Worm (Caenorhabditis elegans) whole organism, young adult: Measurements from ENCODE around the gene klp-6.
A peak's percentile ranks its signal among the peaks of the same experiment; 100 is the strongest.

Source experiments
- C17E4.6 ChIP-seq: fragments of 200-800 bp; sonication (Bioruptor generic); IDR thresholded peaks from 2 replicates; pipeline ENCODE4 v1.3.6; 2022; ENCODE audit warnings: missing genetic modification reagents, missing genetic modification characterization, missing compliant biosample characterization
- D2030.7 ChIP-seq: fragments of 200-800 bp; sonication (Bioruptor generic); IDR thresholded peaks from 2 replicates; pipeline ENCODE4 v1.3.6; 2022; ENCODE audit warnings: missing genetic modification reagents, missing genetic modification characterization, missing compliant biosample characterization
- F33H1.4 ChIP-seq: fragments of 200-800 bp; sonication (Bioruptor generic); IDR thresholded peaks from 2 replicates; pipeline ENCODE4 v1.3.6; 2022; ENCODE audit warnings: missing genetic modification reagents, missing genetic modification characterization, missing compliant biosample characterization
- F49E8.2 ChIP-seq: sonication (generic microtip); optimal IDR thresholded peaks from 3 replicates; lab custom pipeline; 2017; ENCODE audit warnings: missing genetic modification characterization, mild to moderate bottlenecking, missing compliant biosample characterization, antibody characterized with exemption, moderate library complexity; ENCODE audit not compliant: insufficient read depth
- F57A8.1 ChIP-seq: fragments of 200-800 bp; sonication (Bioruptor generic); optimal IDR thresholded peaks from 2 replicates; lab custom pipeline; 2018; ENCODE audit warnings: mild to moderate bottlenecking, missing genetic modification characterization, moderate library complexity, missing compliant biosample characterization
- F57C9.4 ChIP-seq: sonication (generic microtip); optimal IDR thresholded peaks from 2 replicates; lab custom pipeline; 2017; ENCODE audit warnings: mild to moderate bottlenecking, missing genetic modification characterization, missing compliant biosample characterization
- K11D2.4 ChIP-seq: fragments of 200-800 bp; sonication (Bioruptor generic); IDR thresholded peaks from 2 replicates; pipeline ENCODE4 v1.3.6; 2022; ENCODE audit warnings: missing genetic modification reagents, missing genetic modification characterization, missing compliant biosample characterization
- K12H6.12 ChIP-seq: fragments of 200-800 bp; sonication (Bioruptor generic); optimal IDR thresholded peaks from 2 replicates; lab custom pipeline; 2018; ENCODE audit warnings: mild to moderate bottlenecking, missing genetic modification characterization, missing compliant biosample characterization
- Y56A3A.18 ChIP-seq: fragments of 200-800 bp; sonication (Bioruptor generic); IDR thresholded peaks from 2 replicates; pipeline ENCODE4 v1.3.6; 2022; ENCODE audit warnings: missing genetic modification reagents, missing genetic modification characterization, missing compliant biosample characterization
- Y95B8A.8 ChIP-seq: fragments of 200-800 bp; sonication (Bioruptor generic); IDR thresholded peaks from 2 replicates; pipeline ENCODE4 v1.3.6; 2022; ENCODE audit warnings: missing genetic modification reagents, missing genetic modification characterization, missing compliant biosample characterization
- atf-7 ChIP-seq: sonication (generic microtip); optimal IDR thresholded peaks from 2 replicates; lab custom pipeline; 2017; ENCODE audit warnings: mild to moderate bottlenecking, missing genetic modification characterization, missing compliant biosample characterization
- athp-1 ChIP-seq: sonication (generic microtip); optimal IDR thresholded peaks from 2 replicates; lab custom pipeline; 2017; ENCODE audit warnings: mild to moderate bottlenecking, missing genetic modification characterization, missing compliant biosample characterization
- attf-5 ChIP-seq: fragments of 200-800 bp; sonication (Bioruptor generic); optimal IDR thresholded peaks from 2 replicates; lab custom pipeline; 2018; ENCODE audit warnings: mild to moderate bottlenecking, missing genetic modification characterization, missing compliant biosample characterization
- ceh-27 ChIP-seq: fragments of 200-800 bp; sonication (Bioruptor generic); optimal IDR thresholded peaks from 2 replicates; lab custom pipeline; 2018; ENCODE audit warnings: mild to moderate bottlenecking, missing genetic modification characterization, moderate library complexity, missing compliant biosample characterization
- ceh-58 ChIP-seq: fragments of 200-800 bp; sonication (Bioruptor generic); IDR thresholded peaks from 2 replicates; pipeline ENCODE4 v1.3.6; 2022; ENCODE audit warnings: missing genetic modification characterization, missing compliant biosample characterization
- ceh-91 ChIP-seq: fragments of 200-800 bp; sonication (Bioruptor generic); IDR thresholded peaks from 2 replicates; pipeline ENCODE4 v1.3.6; 2022; ENCODE audit warnings: missing genetic modification reagents, missing genetic modification characterization, missing compliant biosample characterization
- chd-7 ChIP-seq: sonication (generic microtip); optimal IDR thresholded peaks from 2 replicates; lab custom pipeline; 2016; ENCODE audit warnings: mild to moderate bottlenecking, missing genetic modification characterization, moderate library complexity, missing compliant biosample characterization
- dpff-1 ChIP-seq: sonication (generic microtip); optimal IDR thresholded peaks from 2 replicates; lab custom pipeline; 2017; ENCODE audit warnings: mild to moderate bottlenecking, missing genetic modification characterization, missing compliant biosample characterization
- egl-18 ChIP-seq: fragments of 200-800 bp; sonication (Bioruptor generic); IDR thresholded peaks from 2 replicates; pipeline ENCODE4 v1.3.6; 2022; ENCODE audit warnings: missing genetic modification reagents, missing genetic modification characterization, missing compliant biosample characterization
- egl-44 ChIP-seq: fragments of 200-800 bp; sonication (Bioruptor generic); IDR thresholded peaks from 2 replicates; pipeline ENCODE4 v1.3.6; 2022; ENCODE audit warnings: missing genetic modification reagents, missing genetic modification characterization, missing compliant biosample characterization
- ekl-4 ChIP-seq: fragments of 200-800 bp; sonication (Bioruptor generic); IDR thresholded peaks from 2 replicates; pipeline ENCODE4 v1.3.6; 2022; ENCODE audit warnings: missing genetic modification reagents, missing genetic modification characterization, missing compliant biosample characterization
- gei-17 ChIP-seq: fragments of 200-800 bp; sonication (Bioruptor generic); optimal IDR thresholded peaks from 2 replicates; lab custom pipeline; 2018; ENCODE audit warnings: mild to moderate bottlenecking, missing genetic modification characterization, missing compliant biosample characterization
- hmg-20 ChIP-seq: fragments of 200-800 bp; sonication (Bioruptor generic); IDR thresholded peaks from 2 replicates; pipeline ENCODE4 v1.3.6; 2022; ENCODE audit warnings: missing genetic modification reagents, missing genetic modification characterization, missing compliant biosample characterization
- let-526 ChIP-seq: fragments of 200-800 bp; sonication (Bioruptor generic); IDR thresholded peaks from 2 replicates; pipeline ENCODE4 v1.3.6; 2022; ENCODE audit warnings: missing genetic modification reagents, missing genetic modification characterization, missing compliant biosample characterization
- let-607 ChIP-seq, 2 experiments: fragments of 200-800 bp in 1 of 2; sonication (Bioruptor generic) in 1 of 2; sonication (generic microtip) in 1 of 2; optimal IDR thresholded peaks; 2 replicates each; lab custom pipeline; 2016 to 2018; ENCODE audit warnings: mild to moderate bottlenecking in 2 of 2, missing compliant biosample characterization in 2 of 2, missing genetic modification characterization in 2 of 2, moderate library complexity in 2 of 2, missing genotype in 1 of 2
- lin-35 ChIP-seq, 3 experiments: fragments of 150-350 bp in 2 of 3; sonication (generic microtip) in 1 of 3; optimal IDR thresholded peaks; 2 replicates each; lab custom pipeline; 2014 to 2018; ENCODE audit warnings: missing biosample characterization in 3 of 3, missing genetic modification characterization in 3 of 3, missing genetic modification reagents in 3 of 3
- lin-54 ChIP-seq: fragments of 200-800 bp; sonication (Bioruptor generic); optimal IDR thresholded peaks from 2 replicates; lab custom pipeline; 2018; ENCODE audit warnings: mild to moderate bottlenecking, missing genetic modification characterization, missing compliant biosample characterization
- lsy-27 ChIP-seq: sonication (generic microtip); optimal IDR thresholded peaks from 2 replicates; lab custom pipeline; 2017; ENCODE audit warnings: missing genetic modification characterization, mild to moderate bottlenecking, missing compliant biosample characterization, antibody characterized with exemption, missing genotype, borderline replicate concordance; ENCODE audit not compliant: insufficient read depth
- mcd-1 ChIP-seq: fragments of 200-800 bp; sonication (Bioruptor generic); IDR thresholded peaks from 2 replicates; pipeline ENCODE4 v1.3.6; 2022; ENCODE audit warnings: missing genetic modification reagents, missing genetic modification characterization, missing compliant biosample characterization
- nfya-1 ChIP-seq: sonication (generic microtip); optimal IDR thresholded peaks from 2 replicates; lab custom pipeline; 2017; ENCODE audit warnings: antibody characterized with exemption, missing compliant biosample characterization, missing genetic modification characterization, borderline replicate concordance; ENCODE audit not compliant: insufficient read depth
- nfyb-1 ChIP-seq: fragments of 200-800 bp; sonication (Bioruptor generic); IDR thresholded peaks from 2 replicates; pipeline ENCODE4 v1.3.6; 2022; ENCODE audit warnings: missing genetic modification reagents, missing genetic modification characterization, missing compliant biosample characterization
- nhr-120 ChIP-seq: fragments of 200-800 bp; sonication (Bioruptor generic); IDR thresholded peaks from 2 replicates; pipeline ENCODE4 v1.3.6; 2022; ENCODE audit warnings: missing genetic modification characterization, missing compliant biosample characterization
- nhr-27 ChIP-seq: fragments of 200-800 bp; sonication (Bioruptor generic); optimal IDR thresholded peaks from 2 replicates; lab custom pipeline; 2018; ENCODE audit warnings: mild to moderate bottlenecking, missing genetic modification characterization, moderate library complexity, missing compliant biosample characterization
- nhr-80 ChIP-seq: sonication (generic microtip); optimal IDR thresholded peaks from 2 replicates; lab custom pipeline; 2016; ENCODE audit warnings: missing genetic modification characterization, missing compliant biosample characterization
- nhr-90 ChIP-seq: sonication (generic microtip); optimal IDR thresholded peaks from 2 replicates; lab custom pipeline; 2016; ENCODE audit warnings: missing genotype, mild to moderate bottlenecking, missing genetic modification characterization, missing compliant biosample characterization
- pha-4 ChIP-seq: fragments of 150-350 bp; sonication (generic microtip); optimal IDR thresholded peaks from 2 replicates; lab custom pipeline; 2014; ENCODE audit warnings: missing biosample characterization, missing genetic modification reagents, missing genetic modification characterization
- rcor-1 ChIP-seq: fragments of 200-800 bp; sonication (Bioruptor generic); IDR thresholded peaks from 2 replicates; pipeline ENCODE4 v1.3.6; 2022; ENCODE audit warnings: missing genetic modification reagents, missing genetic modification characterization, missing compliant biosample characterization
- repo-1 ChIP-seq: sonication (generic microtip); optimal IDR thresholded peaks from 2 replicates; lab custom pipeline; 2017; ENCODE audit warnings: mild to moderate bottlenecking, missing genetic modification characterization, missing compliant biosample characterization
- tlf-1 ChIP-seq: fragments of 200-800 bp; sonication (Bioruptor generic); optimal IDR thresholded peaks from 2 replicates; lab custom pipeline; 2018; ENCODE audit warnings: mild to moderate bottlenecking, missing genetic modification characterization, missing compliant biosample characterization
- unc-130 ChIP-seq: sonication (generic microtip); optimal IDR thresholded peaks from 2 replicates; lab custom pipeline; 2016; ENCODE audit warnings: missing genetic modification reagents, missing genetic modification characterization, missing compliant biosample characterization
- unc-62 ChIP-seq: fragments of 150-350 bp; optimal IDR thresholded peaks from 2 replicates; lab custom pipeline; 2014; ENCODE audit warnings: missing biosample characterization, missing genetic modification reagents, missing genetic modification characterization
- xnd-1 ChIP-seq: sonication (generic microtip); optimal IDR thresholded peaks from 2 replicates; lab custom pipeline; 2016; ENCODE audit warnings: missing genotype, missing genetic modification reagents, missing genetic modification characterization, missing compliant biosample characterization
- ztf-22 ChIP-seq: fragments of 200-800 bp; sonication (Bioruptor generic); optimal IDR thresholded peaks from 2 replicates; lab custom pipeline; 2018; ENCODE audit warnings: mild to moderate bottlenecking, missing genetic modification characterization, moderate library complexity, missing compliant biosample characterization
- ztf-26 ChIP-seq: sonication (generic microtip); optimal IDR thresholded peaks from 2 replicates; lab custom pipeline; 2017; ENCODE audit warnings: missing genetic modification characterization, missing compliant biosample characterization
- ztf-3 ChIP-seq: fragments of 200-800 bp; sonication (Bioruptor generic); optimal IDR thresholded peaks from 2 replicates; lab custom pipeline; 2018; ENCODE audit warnings: mild to moderate bottlenecking, missing genetic modification characterization, missing compliant biosample characterization

klp-6 gene

DNA sequence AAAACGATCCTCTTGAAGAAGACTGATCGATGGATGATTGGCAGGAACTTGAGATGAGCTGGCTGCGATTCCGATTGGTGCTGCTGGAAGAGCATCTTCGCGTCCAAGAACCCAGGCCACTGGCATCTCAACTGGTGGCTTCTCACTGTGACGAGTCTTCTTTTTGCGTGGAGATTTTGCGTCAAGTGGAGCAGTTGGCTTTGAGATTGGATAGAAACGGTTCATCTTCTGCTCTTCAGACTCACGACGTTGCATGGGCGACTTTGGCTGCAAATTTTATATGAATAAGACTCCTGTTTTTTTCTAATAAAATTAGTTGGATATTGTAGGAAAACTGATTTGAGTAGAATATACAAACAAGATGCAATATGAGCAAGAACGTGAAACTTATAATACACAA lies 20.0 kb upstream of the klp-6 start:
- TF ChIP-seq unc-130 (no peak), hmg-20 (GFP tag; lab: Robert Waterston, UW) (no peak), F57C9.4 (tag; lab: Kevin White, UChicago) (no peak), nhr-27 (tag; lab: Kevin White, UChicago) (no peak), ceh-58 (GFP tag; lab: Robert Waterston, UW) (no peak), F57A8.1 (GFP tag; lab: Kevin White, UChicago) (no peak), ceh-91 (GFP tag; lab: Robert Waterston, UW) (no peak), Y56A3A.18 (GFP tag; lab: Robert Waterston, UW) (no peak), nhr-80 (tag; lab: Kevin White, UChicago) (no peak), nfyb-1 (GFP tag; lab: Robert Waterston, UW) (no peak), pha-4 (tag; lab: Kevin White, UChicago) (no peak)

DNA sequence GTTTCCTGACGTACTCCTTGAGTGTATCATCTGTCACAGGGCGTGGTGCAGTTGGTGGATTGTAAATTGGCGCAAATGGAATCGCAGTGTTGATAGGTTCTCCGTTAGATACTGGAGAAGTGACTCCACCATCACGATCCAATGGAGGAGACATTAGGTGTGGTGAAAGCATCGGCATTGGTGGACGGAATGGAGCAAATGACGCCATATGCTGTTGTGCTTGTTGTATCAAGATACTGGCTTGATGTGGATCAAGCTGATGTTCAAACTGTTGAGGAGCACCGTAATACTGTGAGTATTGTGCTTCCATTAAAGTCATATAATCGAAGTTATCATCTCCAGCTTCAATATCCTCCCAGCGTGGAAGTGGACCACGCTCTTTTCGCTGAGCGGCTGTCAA lies 18.3 kb upstream of the klp-6 start:
- TF ChIP-seq C17E4.6 (GFP tag; lab: Robert Waterston, UW) (no peak), let-607 (tag; optimal IDR thresholded peaks at IDR 0.05; lab: Kevin White, UChicago) (no peak), xnd-1 (tag; lab: Kevin White, UChicago) (no peak), F49E8.2 (tag; lab: Kevin White, UChicago) (no peak), ekl-4 (GFP tag; lab: Robert Waterston, UW) (no peak), D2030.7 (GFP tag; lab: Robert Waterston, UW) (no peak), attf-5 (GFP tag; lab: Kevin White, UChicago) (no peak), F33H1.4 (GFP tag; lab: Robert Waterston, UW) (no peak), F57C9.4 (tag; lab: Kevin White, UChicago) (no peak), ztf-3 (GFP tag; lab: Kevin White, UChicago) (no peak), let-526 (no peak), nfya-1 (tag; lab: Kevin White, UChicago) (no peak), unc-62 (GFP tag; lab: Kevin White, UChicago) (no peak), egl-18 (GFP tag; lab: Robert Waterston, UW) (no peak), tlf-1 (no peak), nhr-90 (tag; lab: Kevin White, UChicago) (no peak), chd-7 (tag; lab: Kevin White, UChicago) (no peak), Y95B8A.8 (GFP tag; lab: Robert Waterston, UW) (no peak), ceh-91 (GFP tag; lab: Robert Waterston, UW) (no peak)
- TF ChIP-seq, all 124 proteins: peak for 0

DNA sequence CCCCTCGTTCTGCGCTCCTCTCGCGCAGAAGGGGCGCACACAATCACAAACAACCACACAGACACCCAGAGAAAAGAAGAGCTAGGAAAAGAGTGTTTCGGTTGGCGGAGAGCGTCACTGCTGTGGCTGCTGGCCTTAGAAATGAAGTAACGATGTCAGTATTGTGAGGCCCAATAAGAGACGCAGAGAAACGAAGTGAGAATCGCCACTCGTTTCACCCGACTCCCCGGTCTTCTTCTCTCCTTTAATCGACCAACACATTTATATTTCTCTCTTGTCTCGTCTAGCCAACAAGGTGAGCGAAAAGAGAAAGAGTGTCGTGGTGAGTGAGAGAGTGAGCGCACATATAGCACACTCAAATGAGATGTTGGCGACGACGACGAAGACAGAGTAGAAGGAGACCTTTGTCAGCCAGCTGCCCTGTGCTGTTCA lies 16.8 kb upstream of the klp-6 start:
- 0 out of 2 replicates have a peak, but pooled peaks have one; percentile 39 for TF ChIP-seq K11D2.4 (GFP tag; lab: Robert Waterston, UW)
- TF ChIP-seq ztf-26 (tag; lab: Kevin White, UChicago): peak; percentile 76
- no peak for TF ChIP-seq lsy-27 (tag; lab: Kevin White, UChicago)
- peak; percentile 30 for TF ChIP-seq athp-1 (tag; lab: Kevin White, UChicago)
- TF ChIP-seq ceh-58 (GFP tag; lab: Robert Waterston, UW): no peak
- TF ChIP-seq gei-17: peak; percentile 58
- TF ChIP-seq dpff-1: no peak
- peak; percentile 0 for TF ChIP-seq repo-1 (tag; lab: Kevin White, UChicago)
- TF ChIP-seq let-526: 0 out of 2 replicates have a peak, but pooled peaks have one; percentile 49
- peak; percentile 60 to 66 for TF ChIP-seq let-607 (tag; optimal IDR thresholded peaks at IDR 0.05; lab: Kevin White, UChicago)
- peak; percentile 92 for TF ChIP-seq K12H6.12 (tag; lab: Kevin White, UChicago)
- no peak for TF ChIP-seq nhr-120 (GFP tag; lab: Robert Waterston, UW)
- TF ChIP-seq F33H1.4 (GFP tag; lab: Robert Waterston, UW): 0 out of 2 replicates have a peak, but pooled peaks have one; percentile 12
- TF ChIP-seq ekl-4 (GFP tag; lab: Robert Waterston, UW): peak; percentile 77; the same call in 1 of the 2 replicates
- peak in 1 of 3 experiments; percentile 73 for TF ChIP-seq lin-35 (GFP tag; optimal IDR thresholded peaks at IDR 0.05; lab: Kevin White, UChicago)
- no peak for TF ChIP-seq ztf-22 (GFP tag; lab: Kevin White, UChicago)
- peak; percentile 46; the same call in 1 of the 2 replicates for TF ChIP-seq rcor-1 (GFP tag; lab: Robert Waterston, UW)
- TF ChIP-seq egl-44 (GFP tag; lab: Robert Waterston, UW): no peak
- peak; percentile 78 for TF ChIP-seq ceh-27 (GFP tag; lab: Kevin White, UChicago)
- peak; percentile 27 for TF ChIP-seq lin-54 (GFP tag; lab: Kevin White, UChicago)
- no peak for TF ChIP-seq atf-7 (tag; lab: Kevin White, UChicago)
- TF ChIP-seq attf-5 (GFP tag; lab: Kevin White, UChicago): peak; percentile 86
- peak; percentile 62 for TF ChIP-seq mcd-1
